Fruit fly (Drosophila melanogaster): ENCODE measurements around the gene Uch-L5.

The Uch-L5 gene

dm6 chr3L:9457619-9458092 lies 19.1 kb downstream of the Uch-L5 start, which contains the start of gene CG3437:
TSS of gene CG3437 (minus strand) at chr3L:9457669.
- TF ChIP-seq Camta (GFP tag; optimal IDR thresholded peaks at IDR 0.05) (peak; percentile 97), CG12155 (GFP tag; optimal IDR thresholded peaks at IDR 0.05) (peak; percentile 98), seq (GFP tag; IDR thresholded peaks at IDR 0.05) (peak; percentile 99), CG18476 (GFP tag; optimal IDR thresholded peaks at IDR 0.05) (peak; percentile 98), B-H1 (GFP tag; IDR thresholded peaks at IDR 0.05) (peak; percentile 99), NFAT (GFP tag; IDR thresholded peaks at IDR 0.05) (peak; percentile 99), slp2 (GFP tag; optimal IDR thresholded peaks at IDR 0.05) (peak; percentile 99), tio (GFP tag; optimal IDR thresholded peaks at IDR 0.05) (peak; percentile 98), ash1 (GFP tag; optimal IDR thresholded peaks at IDR 0.05) (peak; percentile 96), Bgb (GFP tag; IDR thresholded peaks at IDR 0.05; ENCODE audit: partially characterized antibody) (no peak), wdn (GFP tag; IDR thresholded peaks at IDR 0.05) (peak; percentile 98), Elba2 (GFP tag; optimal IDR thresholded peaks at IDR 0.05) (peak; percentile 53), Atf6 (GFP tag; IDR thresholded peaks at IDR 0.05) (peak; percentile 99), CG8924 (tag; optimal IDR thresholded peaks at IDR 0.05) (peak; percentile 96), schlank (tag; optimal IDR thresholded peaks at IDR 0.05) (peak; percentile 96), CG11093 (GFP tag; IDR thresholded peaks at IDR 0.05) (peak; percentile 99), gem (tag; optimal IDR thresholded peaks at IDR 0.05) (peak; percentile 99), CG12391 (tag; optimal IDR thresholded peaks at IDR 0.05) (peak; percentile 98), repo (GFP tag; optimal IDR thresholded peaks at IDR 0.05) (peak; percentile 98), nau (GFP tag; optimal IDR thresholded peaks at IDR 0.05) (peak; percentile 98), Ets65A (GFP tag) (peak; percentile 100), CG9727 (GFP tag; optimal IDR thresholded peaks at IDR 0.05) (peak; percentile 98), CG4282 (GFP tag; optimal IDR thresholded peaks at IDR 0.05) (peak; percentile 97), CG9876 (GFP tag; optimal IDR thresholded peaks at IDR 0.05) (peak; percentile 97), CG13624 (GFP tag; optimal IDR thresholded peaks at IDR 0.05) (peak; percentile 99), NC2α (GFP tag; optimal IDR thresholded peaks at IDR 0.05) (peak; percentile 97), sens (GFP tag) (peak; percentile 100), jumu (GFP tag; optimal IDR thresholded peaks at IDR 0.05) (peak; percentile 99), fd64A (GFP tag; optimal IDR thresholded peaks at IDR 0.05) (peak; percentile 98), CG2875 (GFP tag; optimal IDR thresholded peaks at IDR 0.05) (peak; percentile 96), odd (GFP tag; optimal IDR thresholded peaks at IDR 0.05) (peak; percentile 98), dati (GFP tag; IDR thresholded peaks at IDR 0.05) (peak; percentile 99), Doc2 (GFP tag; IDR thresholded peaks at IDR 0.05) (peak; percentile 98), aop (GFP tag; IDR thresholded peaks at IDR 0.05) (peak; percentile 96), sob (GFP tag; IDR thresholded peaks at IDR 0.05) (peak; percentile 99), tgo (GFP tag; IDR thresholded peaks at IDR 0.05) (peak; percentile 99), Blimp-1 (GFP tag; optimal IDR thresholded peaks at IDR 0.05) (peak; percentile 97), dm (GFP tag; optimal IDR thresholded peaks at IDR 0.05) (peak; percentile 95), dysf (GFP tag; IDR thresholded peaks at IDR 0.05) (peak; percentile 100), CG4820 (GFP tag; optimal IDR thresholded peaks at IDR 0.05) (peak; percentile 97), Dip2 (GFP tag; IDR thresholded peaks at IDR 0.05) (peak; percentile 79), CG11398 (GFP tag; optimal IDR thresholded peaks at IDR 0.05) (peak; percentile 97), Awh (GFP tag; IDR thresholded peaks at IDR 0.05) (peak; percentile 99), CG3407 (GFP tag; optimal IDR thresholded peaks at IDR 0.05) (peak; percentile 97), CG31365 (tag; optimal IDR thresholded peaks at IDR 0.05) (peak; percentile 93), Dll (GFP tag; IDR thresholded peaks at IDR 0.05; ENCODE audit: partially characterized antibody) (peak; percentile 61; the same call in 3 of the 4 replicates), lola (GFP tag; optimal IDR thresholded peaks at IDR 0.05) (peak in 1 of 3 experiments; percentile 97), Asciz (GFP tag; optimal IDR thresholded peaks at IDR 0.05) (peak; percentile 98), CG4360 (GFP tag; IDR thresholded peaks at IDR 0.05) (peak; percentile 91), so (GFP tag; IDR thresholded peaks at IDR 0.05) (peak; percentile 99), Atf-2 (GFP tag; optimal IDR thresholded peaks at IDR 0.05) (peak; percentile 98), CG30403 (GFP tag; optimal IDR thresholded peaks at IDR 0.05) (peak; percentile 99)
